Worm (Caenorhabditis elegans) whole organism, L4/young adult: Measurements from ENCODE around the gene EGAP2.1.

ENCODE experiments used
- W03F9.2 ChIP-seq: fragments of 150-350 bp; optimal IDR thresholded peaks from 2 replicates; lab custom pipeline; 2014; ENCODE audit warnings: missing biosample characterization, missing genetic modification characterization
- dao-5 ChIP-seq: sonication (generic microtip); optimal IDR thresholded peaks from 2 replicates; lab custom pipeline; 2016; ENCODE audit warnings: missing genotype, missing genetic modification characterization, moderate library complexity, missing compliant biosample characterization
- him-1 ChIP-seq: sonication (generic microtip); optimal IDR thresholded peaks from 2 replicates; lab custom pipeline; 2016; ENCODE audit warnings: missing genotype, missing genetic modification reagents, missing genetic modification characterization, missing compliant biosample characterization

The EGAP2.1 gene

DNA sequence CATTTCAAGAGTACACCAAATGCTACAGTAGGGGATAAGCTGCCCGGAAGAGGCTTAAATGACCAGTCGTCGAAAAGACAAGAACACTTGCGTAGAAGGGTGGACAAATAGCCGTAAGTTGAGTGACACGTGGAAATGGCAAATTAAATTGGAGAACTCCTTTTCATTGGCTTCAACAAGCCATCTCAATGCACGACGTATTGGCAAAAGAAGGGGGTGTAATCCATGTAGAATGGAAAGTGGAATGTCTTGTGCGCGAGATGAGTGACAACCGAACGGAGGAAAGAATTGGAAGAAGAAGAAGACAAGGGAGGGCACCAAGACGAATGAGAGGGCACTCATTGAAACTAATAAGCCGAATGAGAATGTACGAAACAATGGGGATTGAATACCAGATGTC lies 2.5 kb upstream of the EGAP2.1 start:
- no peak for TF ChIP-seq W03F9.2
- TF ChIP-seq him-1 (tag; lab: Kevin White, UChicago), result no peak
- TF ChIP-seq dao-5 (tag; lab: Kevin White, UChicago), result no peak

ce11 chrII:5229596-5229995 lies 1.6 kb upstream of the EGAP2.1 start, which contains the start of gene EGAP2.2:
EGAP2.2 (plus strand) TSS chrII:5229896.
- TF ChIP-seq W03F9.2 (no peak), him-1 (tag; lab: Kevin White, UChicago) (no peak), dao-5 (tag; lab: Kevin White, UChicago) (no peak)

- TF ChIP-seq him-1 (tag; lab: Kevin White, UChicago), result no peak
- no peak for TF ChIP-seq dao-5 (tag; lab: Kevin White, UChicago)
- no peak for TF ChIP-seq W03F9.2
Observed at ce11 chrII:5234728-5235127, 3.5 kb downstream of the EGAP2.1 start.

- TF ChIP-seq W03F9.2 (no peak), him-1 (tag; lab: Kevin White, UChicago) (no peak), dao-5 (tag; lab: Kevin White, UChicago) (no peak)
Observed at ce11 chrII:5235758-5236157, 4.5 kb downstream of the EGAP2.1 start, which contains the start of gene pho-1. pho-1 (minus strand) TSS chrII:5235846.

ce11 chrII:5237699-5238098 lies 6.5 kb downstream of the EGAP2.1 start:
- no peak for TF ChIP-seq W03F9.2
- TF ChIP-seq dao-5 (tag; lab: Kevin White, UChicago), result no peak
- TF ChIP-seq him-1 (tag; lab: Kevin White, UChicago), result no peak

DNA sequence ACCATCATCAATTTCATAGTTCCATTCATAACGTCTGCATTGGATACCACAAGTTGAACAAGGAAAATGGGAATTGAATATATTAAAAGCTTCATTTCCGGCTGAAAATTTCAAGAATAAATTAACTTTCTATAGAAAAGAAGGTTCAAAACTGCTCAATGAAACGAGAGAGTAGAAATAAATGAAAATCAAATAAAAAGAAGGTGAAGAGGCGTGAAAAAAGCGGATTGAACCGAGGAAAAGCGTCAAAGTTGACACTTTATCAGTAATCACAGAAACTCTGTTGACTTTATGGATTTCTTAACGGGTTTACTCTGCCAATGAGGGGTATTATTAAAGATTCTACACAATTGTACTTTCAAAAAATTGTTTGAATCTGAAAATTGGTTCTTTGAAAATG lies 7.2 kb downstream of the EGAP2.1 start, which contains the start of gene pho-4:
TSS of gene pho-4 (minus strand) at position 101 of the 400 bp plus-strand sequence.
- no peak for TF ChIP-seq him-1 (tag; lab: Kevin White, UChicago)
- no peak for TF ChIP-seq dao-5 (tag; lab: Kevin White, UChicago)
- TF ChIP-seq W03F9.2, result no peak

DNA sequence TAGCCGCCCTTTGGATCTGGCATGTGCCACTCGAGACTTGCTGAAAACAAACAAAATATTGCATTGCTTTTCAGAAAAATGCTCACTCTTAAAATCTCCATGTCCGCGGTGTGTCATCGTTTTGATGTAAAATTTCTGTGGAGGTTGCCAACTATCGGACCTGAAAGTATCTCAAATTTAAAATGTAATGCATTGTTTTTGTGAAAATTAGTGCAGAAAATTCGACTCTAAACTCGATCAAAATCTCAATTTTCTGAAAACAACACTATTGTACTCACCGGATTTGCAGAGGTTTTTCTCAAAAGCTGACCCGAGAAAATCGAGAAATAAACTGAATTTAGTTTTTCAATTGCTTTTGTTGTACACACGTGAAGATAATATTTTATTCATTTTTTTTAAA lies 10.3 kb downstream of the EGAP2.1 start, which contains the start of gene T16D1.1:
TSS of gene T16D1.1 (minus strand) at position 101 of the 400 bp plus-strand sequence.
- TF ChIP-seq dao-5 (tag; lab: Kevin White, UChicago) (no peak), W03F9.2 (no peak), him-1 (tag; lab: Kevin White, UChicago) (no peak)

DNA sequence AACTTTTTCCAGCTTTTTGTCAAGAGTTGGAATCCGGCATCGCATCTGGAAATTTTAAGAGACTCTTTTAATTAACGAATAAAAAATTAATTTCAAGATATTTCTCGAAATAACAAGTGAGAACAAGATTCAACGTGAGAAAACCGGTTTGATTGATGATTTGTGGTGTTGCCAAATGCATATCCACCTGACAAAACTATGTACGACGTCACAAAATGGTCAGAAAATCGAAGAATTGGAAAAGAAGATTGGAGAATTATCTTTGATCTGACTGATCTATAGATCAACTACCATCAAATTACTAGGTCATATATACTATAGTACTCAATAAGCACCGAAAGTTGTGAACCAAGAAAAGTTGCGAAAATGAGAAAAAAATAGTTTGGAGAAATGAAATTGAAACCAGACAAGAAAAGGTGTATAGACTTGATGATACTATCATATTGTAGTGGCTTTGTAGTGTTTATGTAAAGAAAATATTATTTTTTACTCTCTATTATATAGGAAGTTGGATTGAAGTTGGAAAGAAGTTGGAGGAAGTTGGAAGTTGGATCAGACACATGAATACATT lies 15.7 kb downstream of the EGAP2.1 start, which contains the start of gene ptr-6:
TSS of gene ptr-6 (minus strand) at position 47 of the 571 bp plus-strand sequence.
- TF ChIP-seq him-1 (tag; lab: Kevin White, UChicago) (no peak), dao-5 (tag; lab: Kevin White, UChicago) (no peak), W03F9.2 (no peak)

ce11 chrII:5255435-5255834 lies 24.2 kb downstream of the EGAP2.1 start, which contains the start of gene frpr-4:
frpr-4 (minus strand) TSS chrII:5255535.
- no peak for TF ChIP-seq him-1 (tag; lab: Kevin White, UChicago)
- TF ChIP-seq dao-5 (tag; lab: Kevin White, UChicago), result no peak
- no peak for TF ChIP-seq W03F9.2

DNA sequence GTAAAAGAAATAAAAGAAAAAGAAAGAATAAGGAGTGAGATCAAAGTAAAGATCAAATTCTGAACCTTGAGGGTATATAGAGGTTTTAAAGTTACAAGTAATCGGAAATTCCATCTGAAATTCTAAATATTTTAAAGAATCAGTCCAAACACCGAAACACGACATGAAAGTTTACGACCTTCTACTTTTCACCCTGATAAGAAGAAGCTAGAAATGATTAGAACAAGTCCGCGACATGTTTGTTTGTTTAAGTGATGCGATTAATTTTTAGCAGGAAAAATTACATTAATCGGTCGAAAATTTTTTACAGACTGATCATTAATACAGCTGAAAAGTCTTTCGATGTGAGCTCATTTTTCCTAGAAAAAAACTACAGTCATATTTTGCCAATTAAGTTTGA lies 33.4 kb downstream of the EGAP2.1 start:
- TF ChIP-seq dao-5 (tag; lab: Kevin White, UChicago) (no peak), him-1 (tag; lab: Kevin White, UChicago) (no peak), W03F9.2 (no peak)

ce11 chrII:5268977-5269376 lies 37.8 kb downstream of the EGAP2.1 start:
- TF ChIP-seq dao-5 (tag; lab: Kevin White, UChicago), result no peak
- no peak for TF ChIP-seq W03F9.2
- TF ChIP-seq him-1 (tag; lab: Kevin White, UChicago), result no peak

DNA sequence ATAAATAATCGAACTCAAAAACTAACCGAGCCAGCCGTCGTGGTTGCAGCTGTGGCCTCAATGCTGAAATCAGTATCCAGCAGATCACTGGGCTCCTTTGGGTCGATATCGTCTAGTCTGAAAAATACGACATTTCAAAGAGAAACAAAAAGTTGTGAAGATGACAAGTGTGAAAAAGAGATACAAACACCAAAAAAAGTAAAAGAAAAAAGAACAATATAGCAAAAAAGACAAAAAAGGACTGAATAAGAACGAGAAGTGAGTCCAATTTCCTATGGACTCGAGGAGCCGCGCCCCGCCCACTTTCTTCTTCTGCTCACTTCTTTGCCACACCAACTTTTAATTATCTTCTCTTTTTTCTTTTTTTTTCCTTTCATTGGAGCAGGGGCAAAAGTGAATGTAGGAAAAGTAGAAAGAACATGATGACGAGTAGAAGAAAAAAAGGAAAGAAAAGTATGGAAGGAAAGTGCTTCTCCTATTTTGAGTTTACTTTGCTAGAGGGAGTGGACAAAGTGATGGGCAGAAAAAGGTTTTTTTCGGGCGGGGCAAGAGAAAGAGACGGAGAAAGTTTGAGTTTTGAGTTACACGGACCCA lies 40.6 kb downstream of the EGAP2.1 start, which contains the start of gene drn-1:
TSS of gene drn-1 (minus strand) at position 117 of the 594 bp plus-strand sequence.
- no peak for TF ChIP-seq W03F9.2

- TF ChIP-seq dao-5 (tag; lab: Kevin White, UChicago), result no peak
- TF ChIP-seq W03F9.2, result no peak
- peak; percentile 50 for TF ChIP-seq him-1 (tag; lab: Kevin White, UChicago)
Observed at ce11 chrII:5276736-5277135, 45.5 kb downstream of the EGAP2.1 start.

DNA sequence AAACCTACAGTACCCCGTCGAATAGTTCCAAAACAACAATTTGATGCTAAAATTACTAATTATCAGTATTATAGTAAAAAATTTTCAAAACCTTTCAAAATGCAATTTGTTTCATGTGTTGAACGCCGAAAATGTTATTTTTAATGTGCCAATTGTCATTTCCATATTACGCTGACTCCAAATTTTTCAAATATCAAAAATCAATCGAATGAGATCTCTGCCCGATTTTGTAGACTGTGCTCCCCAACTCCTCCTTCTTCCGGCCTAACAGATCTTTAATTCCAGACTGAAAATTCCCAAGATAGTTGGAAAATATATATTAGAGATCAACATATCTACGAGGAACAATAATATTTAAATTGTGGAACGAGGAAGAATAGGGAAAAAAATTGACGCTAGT lies 46.6 kb downstream of the EGAP2.1 start:
- TF ChIP-seq him-1 (tag; lab: Kevin White, UChicago) (no peak), dao-5 (tag; lab: Kevin White, UChicago) (no peak), W03F9.2 (no peak)
